Fruit fly (Drosophila melanogaster) Kc167 (cell line): ENCODE results near the gene CG13004.

Experiments
- insv ChIP-seq: fragments of >200 bp; optimal IDR thresholded peaks from 3 replicates; lab custom pipeline; 2018; ENCODE audit warnings: missing external identifiers
- psq ChIP-seq: fragments of >200 bp; optimal IDR thresholded peaks from 2 replicates; lab custom pipeline; 2017; ENCODE audit warnings: missing external identifiers

DNA sequence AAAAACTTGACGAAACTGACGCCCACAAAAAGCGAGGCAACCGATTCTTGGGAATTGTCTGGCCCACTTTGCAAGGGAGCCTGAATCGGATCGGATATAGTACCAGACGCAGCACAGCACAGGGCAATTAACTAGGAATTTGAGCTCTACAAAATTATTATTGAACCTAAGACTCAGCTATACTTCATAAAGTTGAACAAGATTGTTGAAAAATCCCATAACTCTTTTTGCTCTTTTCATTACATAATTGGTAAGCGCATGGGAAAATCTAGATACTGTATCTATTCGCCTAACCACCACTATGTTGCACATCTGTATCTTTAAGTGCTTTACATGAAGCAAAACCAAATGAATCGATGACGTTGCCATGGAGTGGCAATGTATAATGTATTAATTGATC lies 2.2 kb downstream of the CG13004 start:
- TF ChIP-seq insv (lab: Kevin White, UChicago) (no peak), psq (lab: Kevin White, UChicago) (no peak)
